Worm (Caenorhabditis elegans): ENCODE measurements around the gene ZK1098.9.

ZK1098.9 gene

DNA sequence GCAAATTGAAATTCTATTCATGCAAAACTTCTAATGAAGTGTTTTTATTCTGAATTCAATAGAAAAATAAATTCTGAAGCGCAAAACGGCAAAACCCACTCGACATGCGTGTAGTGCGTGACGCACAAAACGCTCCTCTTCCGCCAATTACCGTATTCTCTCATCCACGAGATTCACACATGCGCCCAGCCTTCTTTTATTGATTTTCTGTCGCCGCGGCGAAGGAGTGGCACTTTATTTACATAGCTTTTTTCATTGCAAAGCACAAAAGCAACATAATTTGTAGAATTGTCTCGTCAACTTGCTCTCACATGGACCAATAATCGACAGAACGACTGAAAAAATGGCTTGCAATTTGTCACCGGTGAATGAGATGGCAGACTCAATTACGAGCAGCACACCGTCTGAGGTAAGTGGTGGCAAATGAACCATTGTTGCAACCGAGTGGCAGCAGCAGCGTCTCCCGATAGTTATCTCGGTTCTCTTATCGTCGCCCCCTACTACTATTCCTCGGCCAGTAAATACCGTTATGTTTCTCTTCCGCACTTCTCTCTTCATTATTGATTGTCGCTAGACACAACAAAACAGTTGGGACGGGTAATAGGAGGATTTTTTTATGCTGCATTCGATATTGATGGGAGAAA, 1.9 kb downstream of the ZK1098.9 start, which contains the start of gene unc-16 (continued):
- no peak for TF ChIP-seq hlh-4 (tag; optimal IDR thresholded peaks at IDR 0.05)
- TF ChIP-seq dpl-1 (GFP tag; optimal IDR thresholded peaks at IDR 0.05): peak; percentile 77 to 84 (median 81)
- TF ChIP-seq alr-1 (tag; optimal IDR thresholded peaks at IDR 0.05; ENCODE audit: borderline replicate concordance): no peak
- TF ChIP-seq nhr-237 (tag; optimal IDR thresholded peaks at IDR 0.05): peak; percentile 64
- TF ChIP-seq unc-62 (GFP tag; optimal IDR thresholded peaks at IDR 0.05): no peak
- no peak for TF ChIP-seq ces-1 (GFP tag; optimal IDR thresholded peaks at IDR 0.05)
- no peak; the same call in 1 of the 2 replicates for TF ChIP-seq grh-1 (GFP tag; IDR thresholded peaks at IDR 0.05)
- TF ChIP-seq nhr-12 (tag; optimal IDR thresholded peaks at IDR 0.05): no peak
- TF ChIP-seq nhr-84 (tag; optimal IDR thresholded peaks at IDR 0.05): no peak
- peak; percentile 72 for TF ChIP-seq blmp-1 (tag; optimal IDR thresholded peaks at IDR 0.05)
- peak; percentile 83 for TF ChIP-seq C04F5.9 (tag; optimal IDR thresholded peaks at IDR 0.05)
- peak; percentile 95 for TF ChIP-seq snu-23 (GFP tag; optimal IDR thresholded peaks at IDR 0.05)
- no peak for TF ChIP-seq ets-5 (GFP tag; IDR thresholded peaks at IDR 0.05)
- TF ChIP-seq ceh-63 (GFP tag; optimal IDR thresholded peaks at IDR 0.05): peak; percentile 51
- TF ChIP-seq pag-3 (tag; optimal IDR thresholded peaks at IDR 0.05; ENCODE audit: borderline replicate concordance, insufficient read depth): no peak
- peak in 1 of 2 experiments; percentile 78 for TF ChIP-seq ztf-11 (tag; optimal IDR thresholded peaks at IDR 0.05)
- TF ChIP-seq zag-1 (tag; optimal IDR thresholded peaks at IDR 0.05): no peak
- TF ChIP-seq fkh-8 (tag; optimal IDR thresholded peaks at IDR 0.05): peak; percentile 90
- TF ChIP-seq lin-13 (GFP tag; optimal IDR thresholded peaks at IDR 0.05): peak; percentile 90
- TF ChIP-seq ama-1 (optimal IDR thresholded peaks at IDR 0.05): peak; percentile 83
- TF ChIP-seq xbp-1 (tag; optimal IDR thresholded peaks at IDR 0.05): peak; percentile 90
- TF ChIP-seq nhr-47 (tag; optimal IDR thresholded peaks at IDR 0.05): peak; percentile 92
- TF ChIP-seq mab-9 (GFP tag; IDR thresholded peaks at IDR 0.05): peak; percentile 69; the same call in 1 of the 2 replicates
- peak; percentile 82 for TF ChIP-seq lin-15B (tag; optimal IDR thresholded peaks at IDR 0.05)
- TF ChIP-seq unc-98 (GFP tag; IDR thresholded peaks at IDR 0.05): no peak
- TF ChIP-seq ceh-8 (GFP tag; optimal IDR thresholded peaks at IDR 0.05): peak; percentile 85
- TF ChIP-seq elt-3 (tag; optimal IDR thresholded peaks at IDR 0.05): peak in 2 of 6 experiments; percentile 29 to 54
- TF ChIP-seq vab-15 (tag; optimal IDR thresholded peaks at IDR 0.05): no peak
- TF ChIP-seq egl-13 (tag; optimal IDR thresholded peaks at IDR 0.05): peak; percentile 88
- peak; percentile 19 for TF ChIP-seq elt-2 (tag; optimal IDR thresholded peaks at IDR 0.05)
- peak; percentile 78 to 92 (median 89) for TF ChIP-seq ceh-82 (tag; optimal IDR thresholded peaks at IDR 0.05)
- TF ChIP-seq pqm-1 (tag; optimal IDR thresholded peaks at IDR 0.05): no peak
- peak; percentile 48 to 98 for TF ChIP-seq mdl-1 (tag; optimal IDR thresholded peaks at IDR 0.05)
- TF ChIP-seq lir-3 (tag; optimal IDR thresholded peaks at IDR 0.05; ENCODE audit: poor library complexity): peak; percentile 79
- TF ChIP-seq egl-27 (tag; optimal IDR thresholded peaks at IDR 0.05): no peak
- TF ChIP-seq fkh-10 (GFP tag; optimal IDR thresholded peaks at IDR 0.05): peak; percentile 65
- peak; percentile 67 for TF ChIP-seq ceh-88 (GFP tag; IDR thresholded peaks at IDR 0.05)
- no peak for TF ChIP-seq nhr-28 (tag; optimal IDR thresholded peaks at IDR 0.05)
- TF ChIP-seq dsc-1 (tag; optimal IDR thresholded peaks at IDR 0.05): peak; percentile 89
- peak; percentile 95 for TF ChIP-seq nhr-71 (tag; optimal IDR thresholded peaks at IDR 0.05)
- TF ChIP-seq lin-14 (GFP tag; optimal IDR thresholded peaks at IDR 0.05): peak; percentile 95
- TF ChIP-seq tlp-1 (tag; optimal IDR thresholded peaks at IDR 0.05): no peak
- no peak for TF ChIP-seq Y116A8C.19 (tag; optimal IDR thresholded peaks at IDR 0.05; ENCODE audit: borderline replicate concordance)
- TF ChIP-seq snpc-4 (tag; optimal IDR thresholded peaks at IDR 0.05): peak; percentile 73
- peak; percentile 78 for TF ChIP-seq zip-4 (GFP tag; optimal IDR thresholded peaks at IDR 0.05)
- TF ChIP-seq nhr-85 (tag): peak; percentile 88
- TF ChIP-seq lin-39 (tag; optimal IDR thresholded peaks at IDR 0.05): peak; percentile 35
- TF ChIP-seq rnt-1 (tag; optimal IDR thresholded peaks at IDR 0.05): peak; percentile 93
- peak; percentile 95 for TF ChIP-seq mep-1 (tag; optimal IDR thresholded peaks at IDR 0.05)
- peak; percentile 79 for TF ChIP-seq sup-37 (GFP tag; optimal IDR thresholded peaks at IDR 0.05)
- TF ChIP-seq lsy-2 (tag; optimal IDR thresholded peaks at IDR 0.05): peak; percentile 99 to 100
